Worm (Caenorhabditis elegans) whole organism, L4 larva: Measurements from ENCODE around the gene dpy-28.
A peak's percentile ranks its signal among the peaks of the same experiment; 100 is the strongest.

Experiments
- F44E2.7 ChIP-seq: fragments of 200-800 bp; sonication (Bioruptor generic); IDR thresholded peaks from 2 replicates; pipeline ENCODE4 v2.1.2; 2022; ENCODE audit warnings: missing genetic modification characterization, missing compliant biosample characterization
- T20F7.1 ChIP-seq: fragments of 200-800 bp; sonication (Bioruptor generic); optimal IDR thresholded peaks from 2 replicates; lab custom pipeline; 2018; ENCODE audit warnings: mild to moderate bottlenecking, missing genetic modification characterization, missing compliant biosample characterization
- T26A8.4 ChIP-seq: fragments of 200-800 bp; sonication (Bioruptor generic); IDR thresholded peaks from 2 replicates; pipeline ENCODE4 v1.3.6; 2022; ENCODE audit warnings: missing genetic modification characterization, missing compliant biosample characterization
- Y75B8A.6 ChIP-seq: fragments of 200-800 bp; sonication (Bioruptor generic); IDR thresholded peaks from 2 replicates; pipeline ENCODE4 v1.3.6; 2022; ENCODE audit warnings: missing genetic modification reagents, missing genetic modification characterization, missing compliant biosample characterization
- ZK337.2 ChIP-seq: fragments of 200-800 bp; sonication (Bioruptor generic); IDR thresholded peaks from 2 replicates; pipeline ENCODE4 v1.3.6; 2022; ENCODE audit warnings: missing genetic modification reagents, missing genetic modification characterization, missing compliant biosample characterization
- ZK546.5 ChIP-seq, 2 experiments: sonication (generic microtip); optimal IDR thresholded peaks; 2 replicates each; lab custom pipeline; 2017; ENCODE audit warnings: missing biosample characterization in 2 of 2, missing genetic modification characterization in 2 of 2
- aly-2 ChIP-seq: sonication (generic microtip); optimal IDR thresholded peaks from 2 replicates; lab custom pipeline; 2018; ENCODE audit warnings: missing biosample characterization, missing genetic modification characterization
- arid-1 ChIP-seq: fragments of 200-800 bp; sonication (Bioruptor generic); conservative IDR thresholded peaks from 2 replicates; pipeline ENCODE4 v1.3.6; 2022; ENCODE audit warnings: missing genetic modification reagents, missing genetic modification characterization, missing compliant biosample characterization
- ceh-28 ChIP-seq: fragments of 150-350 bp; optimal IDR thresholded peaks from 2 replicates; lab custom pipeline; 2014; ENCODE audit warnings: missing biosample characterization, missing genetic modification reagents, missing genetic modification characterization
- ctbp-1 ChIP-seq: fragments of 200-800 bp; sonication (Bioruptor generic); IDR thresholded peaks from 2 replicates; pipeline ENCODE4 v1.3.6; 2022; ENCODE audit warnings: missing genetic modification reagents, missing genetic modification characterization, missing compliant biosample characterization
- daf-16 ChIP-seq, 3 experiments: sonication (generic microtip); optimal IDR thresholded peaks; 2 replicates each; lab custom pipeline; 2016 to 2017; ENCODE audit warnings: missing genetic modification characterization in 3 of 3, missing genetic modification reagents in 3 of 3, mild to moderate bottlenecking in 2 of 3, missing compliant biosample characterization in 2 of 3, missing biosample characterization in 1 of 3, moderate library complexity in 1 of 3
- daf-8 ChIP-seq: fragments of 200-800 bp; sonication (Bioruptor generic); IDR thresholded peaks from 2 replicates; pipeline ENCODE4 v1.3.6; 2022; ENCODE audit warnings: missing genetic modification characterization, missing compliant biosample characterization
- dmd-6 ChIP-seq: fragments of 200-800 bp; sonication (Bioruptor generic); IDR thresholded peaks from 2 replicates; pipeline ENCODE4 v1.3.6; 2022; ENCODE audit warnings: missing genetic modification reagents, missing genetic modification characterization, missing compliant biosample characterization
- duxl-1 ChIP-seq: sonication (generic microtip); optimal IDR thresholded peaks from 2 replicates; lab custom pipeline; 2016; ENCODE audit warnings: mild to moderate bottlenecking, missing genetic modification characterization, moderate library complexity, missing compliant biosample characterization; ENCODE audit not compliant: poor library complexity
- dve-1 ChIP-seq: sonication (generic microtip); optimal IDR thresholded peaks from 2 replicates; lab custom pipeline; 2017; ENCODE audit warnings: antibody characterized with exemption, mild to moderate bottlenecking, missing genetic modification characterization, missing compliant biosample characterization; ENCODE audit not compliant: insufficient read depth
- gei-8 ChIP-seq: fragments of 200-800 bp; sonication (Bioruptor generic); optimal IDR thresholded peaks from 2 replicates; lab custom pipeline; 2018; ENCODE audit warnings: mild to moderate bottlenecking, missing genetic modification characterization, missing compliant biosample characterization
- hlh-11 ChIP-seq: fragments of 200-800 bp; sonication (Bioruptor generic); optimal IDR thresholded peaks from 2 replicates; lab custom pipeline; 2018; ENCODE audit warnings: mild to moderate bottlenecking, missing genetic modification characterization, missing compliant biosample characterization
- hlh-30 ChIP-seq: sonication (generic microtip); optimal IDR thresholded peaks from 2 replicates; lab custom pipeline; 2017; ENCODE audit warnings: antibody characterized with exemption, mild to moderate bottlenecking, missing genetic modification characterization, missing compliant biosample characterization; ENCODE audit not compliant: insufficient read depth
- lin-1 ChIP-seq: fragments of 200-800 bp; sonication (Bioruptor generic); IDR thresholded peaks from 2 replicates; pipeline ENCODE4 v1.3.6; 2022; ENCODE audit warnings: missing genetic modification reagents, missing genetic modification characterization, missing compliant biosample characterization
- lin-29 ChIP-seq: fragments of 200-800 bp; sonication (Bioruptor generic); IDR thresholded peaks from 2 replicates; pipeline ENCODE4 v1.3.6; 2022; ENCODE audit warnings: missing genetic modification reagents, missing genetic modification characterization, missing compliant biosample characterization
- lin-38 ChIP-seq: fragments of 200-800 bp; sonication (Bioruptor generic); IDR thresholded peaks from 2 replicates; pipeline ENCODE4 v1.3.6; 2022; ENCODE audit warnings: missing genetic modification reagents, missing genetic modification characterization, missing compliant biosample characterization
- lin-39 ChIP-seq: fragments of 150-350 bp; optimal IDR thresholded peaks from 2 replicates; lab custom pipeline; 2014; ENCODE audit warnings: missing biosample characterization, missing genetic modification reagents, missing genetic modification characterization
- lir-3 ChIP-seq: sonication (generic microtip); optimal IDR thresholded peaks from 2 replicates; lab custom pipeline; 2016; ENCODE audit warnings: mild to moderate bottlenecking, missing genetic modification characterization, missing compliant biosample characterization
- lsy-2 ChIP-seq, 2 experiments: fragments of 150-350 bp in 1 of 2; sonication (generic microtip) in 1 of 2; optimal IDR thresholded peaks; 2 replicates each; lab custom pipeline; 2014 to 2017; ENCODE audit warnings: missing biosample characterization in 2 of 2, missing genetic modification characterization in 2 of 2
- madf-5 ChIP-seq, 2 experiments: fragments of 200-800 bp; sonication (Bioruptor generic); IDR thresholded peaks; 2 replicates each; pipeline ENCODE4 v1.3.6; 2022; ENCODE audit warnings: missing compliant biosample characterization in 2 of 2, missing genetic modification characterization in 2 of 2
- mdl-1 ChIP-seq, 2 experiments: fragments of 150-350 bp in 1 of 2; sonication (generic microtip) in 1 of 2; optimal IDR thresholded peaks; 2 replicates each; lab custom pipeline; 2014 to 2017; ENCODE audit warnings: missing biosample characterization in 2 of 2, missing genetic modification characterization in 2 of 2
- mdt-29 ChIP-seq: fragments of 200-800 bp; sonication (Bioruptor generic); IDR thresholded peaks from 2 replicates; pipeline ENCODE4 v1.3.6; 2022; ENCODE audit warnings: missing genetic modification reagents, missing genetic modification characterization, missing compliant biosample characterization
- mep-1 ChIP-seq: fragments of 150-350 bp; sonication (generic microtip); optimal IDR thresholded peaks from 3 replicates; lab custom pipeline; 2014; ENCODE audit warnings: missing biosample characterization, missing genetic modification characterization
- mes-2 ChIP-seq: sonication (generic microtip); optimal IDR thresholded peaks from 2 replicates; lab custom pipeline; 2016; ENCODE audit warnings: missing genotype, mild to moderate bottlenecking, missing genetic modification characterization, missing compliant biosample characterization; ENCODE audit not compliant: poor library complexity, severe bottlenecking
- mxl-3 ChIP-seq: fragments of 200-800 bp; sonication (Bioruptor generic); optimal IDR thresholded peaks from 2 replicates; lab custom pipeline; 2018; ENCODE audit warnings: mild to moderate bottlenecking, missing genetic modification characterization, missing compliant biosample characterization
- nhr-10 ChIP-seq: fragments of 150-350 bp; optimal IDR thresholded peaks from 2 replicates; lab custom pipeline; 2014; ENCODE audit warnings: missing biosample characterization, missing genetic modification characterization
- nhr-11 ChIP-seq: fragments of 150-350 bp; optimal IDR thresholded peaks from 2 replicates; lab custom pipeline; 2014; ENCODE audit warnings: missing biosample characterization, missing genetic modification characterization
- nhr-28 ChIP-seq: fragments of 150-350 bp; optimal IDR thresholded peaks from 2 replicates; lab custom pipeline; 2014; ENCODE audit warnings: missing biosample characterization, missing genetic modification characterization
- nhr-42 ChIP-seq: fragments of 200-800 bp; sonication (Bioruptor generic); IDR thresholded peaks from 2 replicates; pipeline ENCODE4 v1.3.6; 2022; ENCODE audit warnings: missing genetic modification characterization, missing compliant biosample characterization
- nhr-48 ChIP-seq: sonication (generic microtip); optimal IDR thresholded peaks from 2 replicates; lab custom pipeline; 2016; ENCODE audit warnings: mild to moderate bottlenecking, missing genetic modification characterization, missing compliant biosample characterization
- nhr-6 ChIP-seq: fragments of 150-350 bp; optimal IDR thresholded peaks from 2 replicates; lab custom pipeline; 2014; ENCODE audit warnings: missing biosample characterization, missing genetic modification characterization
- nhr-76 ChIP-seq: fragments of 150-350 bp; optimal IDR thresholded peaks from 2 replicates; lab custom pipeline; 2014; ENCODE audit warnings: missing biosample characterization, missing genetic modification characterization
- nhr-77 ChIP-seq: fragments of 150-350 bp; optimal IDR thresholded peaks from 2 replicates; lab custom pipeline; 2014; ENCODE audit warnings: missing biosample characterization, missing genetic modification characterization
- pha-4 ChIP-seq, 2 experiments: fragments of 150-350 bp in 1 of 2; fragments of 200-800 bp in 1 of 2; sonication (Bioruptor generic) in 1 of 2; IDR thresholded peaks in 1 of 2; optimal IDR thresholded peaks in 1 of 2; 2 replicates each; pipeline versions ENCODE4 v1.3.6 to Lab custom; 2014 to 2022; ENCODE audit warnings: missing genetic modification characterization in 2 of 2, missing genetic modification reagents in 2 of 2, missing biosample characterization in 1 of 2, missing compliant biosample characterization in 1 of 2
- pqm-1 ChIP-seq: sonication (generic microtip); optimal IDR thresholded peaks from 2 replicates; lab custom pipeline; 2017; ENCODE audit warnings: missing biosample characterization, missing genetic modification characterization
- tra-1 ChIP-seq: fragments of 200-800 bp; sonication (Bioruptor generic); IDR thresholded peaks from 2 replicates; pipeline ENCODE4 v1.3.6; 2022; ENCODE audit warnings: missing genetic modification reagents, missing genetic modification characterization, missing compliant biosample characterization
- zfp-3 ChIP-seq: fragments of 200-800 bp; sonication (Bioruptor generic); conservative IDR thresholded peaks from 2 replicates; pipeline ENCODE4 v1.3.6; 2022; ENCODE audit warnings: missing genetic modification reagents, missing genetic modification characterization, missing compliant biosample characterization
- ztf-11 ChIP-seq: fragments of 150-350 bp; optimal IDR thresholded peaks from 2 replicates; lab custom pipeline; 2014; ENCODE audit warnings: missing biosample characterization, missing genetic modification characterization

The dpy-28 gene

DNA sequence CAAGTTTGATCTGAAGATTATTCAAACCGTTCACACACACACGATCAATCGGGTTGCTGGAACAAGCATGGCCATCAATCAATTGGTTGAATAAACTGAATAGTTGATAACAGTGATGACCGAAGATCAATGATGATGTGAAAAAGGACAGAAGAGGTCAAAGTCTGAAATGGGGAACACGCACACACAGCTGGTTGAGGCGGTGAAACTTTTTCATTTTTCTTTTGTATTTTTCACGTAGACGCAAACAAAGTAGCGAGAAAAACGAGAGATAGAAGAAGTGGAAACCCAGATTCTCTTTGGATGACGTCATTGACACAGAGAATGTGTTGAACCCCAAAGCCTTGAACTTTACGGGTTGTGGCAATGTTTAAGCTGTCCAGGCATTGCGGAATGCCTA lies 45.5 kb upstream of the dpy-28 start (continued):
- TF ChIP-seq ctbp-1 (GFP tag; lab: Robert Waterston, UW) (peak; percentile 11; the same call in 1 of the 2 replicates), ZK546.5 (tag; optimal IDR thresholded peaks at IDR 0.05; lab: Kevin White, UChicago) (no peak), lir-3 (tag; lab: Kevin White, UChicago) (no peak), lin-39 (tag; lab: Kevin White, UChicago) (no peak), pha-4 (GFP tag; IDR thresholded peaks at IDR 0.05; lab: Robert Waterston, UW) (no peak), pha-4 (tag; optimal IDR thresholded peaks at IDR 0.05; lab: Kevin White, UChicago) (no peak), madf-5 (GFP tag; IDR thresholded peaks at IDR 0.05; lab: Robert Waterston, UW) (no peak), daf-8 (no peak)

DNA sequence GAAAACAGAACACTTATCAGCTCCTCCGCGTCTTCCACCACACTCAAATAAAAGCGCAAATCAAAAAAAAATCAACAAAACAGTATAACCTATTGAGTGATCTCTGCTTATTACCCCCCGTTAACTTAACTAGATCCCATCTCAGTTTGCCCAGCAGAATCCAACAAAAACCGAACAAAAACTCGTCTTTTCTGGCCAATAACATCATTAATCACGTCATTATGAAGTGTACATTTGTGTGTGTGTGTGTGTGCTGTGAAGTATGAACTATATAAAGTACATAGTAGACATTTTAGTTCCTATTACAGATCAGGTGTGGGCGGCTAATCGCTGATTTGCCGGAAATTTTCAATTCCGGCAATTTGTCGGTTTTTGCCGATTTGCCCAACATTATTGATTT lies 44.9 kb upstream of the dpy-28 start:
- TF ChIP-seq hlh-11 (tag; lab: Kevin White, UChicago) (peak; percentile 27), nhr-76 (no peak), lin-29 (no peak), hlh-30 (tag; lab: Kevin White, UChicago) (no peak), nhr-6 (tag; lab: Kevin White, UChicago) (no peak), lir-3 (tag; lab: Kevin White, UChicago) (no peak), nhr-28 (tag; lab: Kevin White, UChicago) (peak; percentile 88), mdt-29 (GFP tag; lab: Robert Waterston, UW) (0 out of 2 replicates have a peak, but pooled peaks have one; percentile 23), gei-8 (no peak), ztf-11 (no peak), nhr-11 (tag; lab: Kevin White, UChicago) (no peak), lsy-2 (tag; optimal IDR thresholded peaks at IDR 0.05; lab: Kevin White, UChicago) (peak in 1 of 2 experiments; percentile 41)

DNA sequence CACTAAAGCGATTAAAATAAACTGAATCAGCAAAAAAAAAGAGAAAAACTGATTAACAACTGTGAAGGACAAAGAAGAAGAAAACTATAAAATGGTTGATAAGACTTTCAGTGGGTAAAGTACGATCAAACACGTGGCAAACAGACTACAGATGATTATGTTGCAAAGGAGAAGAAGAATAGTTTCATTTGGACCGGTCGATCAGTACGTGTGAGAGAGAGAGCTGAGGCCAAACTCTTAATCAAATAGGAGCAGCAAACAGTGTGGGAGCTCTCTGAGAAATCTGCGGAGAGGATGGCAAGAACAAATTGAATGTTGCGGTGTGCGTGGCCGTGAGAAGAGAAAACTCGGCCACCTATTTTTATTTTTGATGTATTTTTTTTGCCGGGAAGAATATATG lies 43.9 kb upstream of the dpy-28 start:
- TF ChIP-seq zfp-3 (GFP tag; lab: Robert Waterston, UW): no peak
- TF ChIP-seq dve-1 (tag; lab: Kevin White, UChicago): peak; percentile 68
- peak; percentile 33 for TF ChIP-seq mep-1 (tag; lab: Kevin White, UChicago)
- TF ChIP-seq hlh-11 (tag; lab: Kevin White, UChicago): peak; percentile 86
- TF ChIP-seq ZK337.2: no peak
- TF ChIP-seq T26A8.4 (GFP tag; lab: Robert Waterston, UW): peak; percentile 57
- TF ChIP-seq mdt-29 (GFP tag; lab: Robert Waterston, UW): 0 out of 2 replicates have a peak, but pooled peaks have one; percentile 41
- peak; percentile 43 for TF ChIP-seq pqm-1 (tag; lab: Kevin White, UChicago)
- TF ChIP-seq lin-38 (GFP tag; lab: Robert Waterston, UW): 0 out of 2 replicates have a peak, but pooled peaks have one; percentile 16
- no peak for TF ChIP-seq daf-16 (GFP tag; optimal IDR thresholded peaks at IDR 0.05; lab: Kevin White, UChicago)
- peak; percentile 22 for TF ChIP-seq daf-16 (tag; optimal IDR thresholded peaks at IDR 0.05; lab: Kevin White, UChicago)
- 0 out of 2 replicates have a peak, but pooled peaks have one; percentile 27 for TF ChIP-seq arid-1
- no peak for TF ChIP-seq ceh-28 (tag; lab: Kevin White, UChicago)
- peak in 1 of 2 experiments; percentile 21 for TF ChIP-seq lsy-2 (tag; optimal IDR thresholded peaks at IDR 0.05; lab: Kevin White, UChicago)
- TF ChIP-seq mes-2 (tag; lab: Kevin White, UChicago): peak; percentile 40
- peak; percentile 31 for TF ChIP-seq nhr-10 (tag; lab: Kevin White, UChicago)
- peak; percentile 79 for TF ChIP-seq nhr-28 (tag; lab: Kevin White, UChicago)
- peak; percentile 62 for TF ChIP-seq dmd-6 (GFP tag; lab: Robert Waterston, UW)
- TF ChIP-seq aly-2 (tag; lab: Kevin White, UChicago): no peak
- TF ChIP-seq mxl-3 (GFP tag; lab: Kevin White, UChicago): peak; percentile 56
- TF ChIP-seq nhr-42 (GFP tag; lab: Robert Waterston, UW): no peak
- peak; percentile 29 for TF ChIP-seq T20F7.1 (GFP tag; lab: Kevin White, UChicago)
- TF ChIP-seq nhr-77 (tag; lab: Kevin White, UChicago): peak; percentile 65
- peak; percentile 61 for TF ChIP-seq hlh-30 (tag; lab: Kevin White, UChicago)
- peak in 1 of 2 experiments; percentile 69 for TF ChIP-seq mdl-1 (tag; optimal IDR thresholded peaks at IDR 0.05; lab: Kevin White, UChicago)
- TF ChIP-seq Y75B8A.6 (GFP tag; lab: Robert Waterston, UW): 0 out of 2 replicates have a peak, but pooled peaks have one; percentile 57
- TF ChIP-seq tra-1 (GFP tag; lab: Robert Waterston, UW): 0 out of 2 replicates have a peak, but pooled peaks have one; percentile 33
- TF ChIP-seq lin-1 (GFP tag; lab: Robert Waterston, UW): 0 out of 2 replicates have a peak, but pooled peaks have one; percentile 23
- TF ChIP-seq duxl-1: peak; percentile 9
- no peak for TF ChIP-seq F44E2.7 (GFP tag; lab: Robert Waterston, UW)
- TF ChIP-seq nhr-48 (tag; lab: Kevin White, UChicago): peak; percentile 12
